Fruit fly (Drosophila melanogaster) Kc167 (cell line): ENCODE results near the gene Snapin.

ENCODE experiments used
- Sin3A ChIP-seq: fragments of >200 bp; optimal IDR thresholded peaks from 2 replicates; lab custom pipeline; 2018; ENCODE audit warnings: missing external identifiers
- h ChIP-seq: fragments of >200 bp; optimal IDR thresholded peaks from 3 replicates; lab custom pipeline; 2018; ENCODE audit warnings: missing external identifiers

- TF ChIP-seq h (lab: Kevin White, UChicago) (no peak), Sin3A (no peak)
Measured at dm6 chr2L:2727812-2728211, 31.7 kb downstream of the Snapin start.
